Worm (Caenorhabditis elegans) whole organism, L2 larva: ENCODE results near the gene xbx-4.

ENCODE experiments used
- C34F6.9 ChIP-seq: fragments of 150-350 bp; optimal IDR thresholded peaks from 2 replicates; lab custom pipeline; 2014; ENCODE audit warnings: missing biosample characterization, missing genetic modification characterization
- Y55F3AM.14 ChIP-seq: fragments of 200-800 bp; sonication (Bioruptor generic); optimal IDR thresholded peaks from 2 replicates; lab custom pipeline; 2018; ENCODE audit warnings: mild to moderate bottlenecking, missing genetic modification characterization, missing compliant biosample characterization
- ZK546.5 ChIP-seq: sonication (generic microtip); optimal IDR thresholded peaks from 2 replicates; lab custom pipeline; 2017; ENCODE audit warnings: missing biosample characterization, missing genetic modification characterization
- alr-1 ChIP-seq: fragments of 150-350 bp; optimal IDR thresholded peaks from 2 replicates; lab custom pipeline; 2014; ENCODE audit warnings: missing biosample characterization, missing genetic modification characterization
- aly-2 ChIP-seq: fragments of 150-350 bp; optimal IDR thresholded peaks from 2 replicates; lab custom pipeline; 2014; ENCODE audit warnings: missing biosample characterization, missing genetic modification characterization
- ama-1 ChIP-seq: fragments of 150-350 bp; optimal IDR thresholded peaks from 2 replicates; lab custom pipeline; 2018; ENCODE audit warnings: inconsistent platforms
- blmp-1 ChIP-seq: sonication (generic microtip); optimal IDR thresholded peaks from 2 replicates; lab custom pipeline; 2017; ENCODE audit warnings: missing genetic modification characterization, mild to moderate bottlenecking, missing compliant biosample characterization, antibody characterized with exemption, moderate library complexity; ENCODE audit not compliant: insufficient read depth
- ceh-16 ChIP-seq: fragments of 150-350 bp; optimal IDR thresholded peaks from 2 replicates; lab custom pipeline; 2014; ENCODE audit warnings: missing biosample characterization, missing genetic modification characterization
- dmd-4 ChIP-seq: sonication (generic microtip); optimal IDR thresholded peaks from 2 replicates; lab custom pipeline; 2017; ENCODE audit warnings: missing biosample characterization, missing genetic modification characterization
- elt-1 ChIP-seq: fragments of 150-350 bp; optimal IDR thresholded peaks from 2 replicates; lab custom pipeline; 2014; ENCODE audit warnings: missing biosample characterization, missing genetic modification characterization
- fos-1 ChIP-seq: fragments of 150-350 bp; optimal IDR thresholded peaks from 2 replicates; lab custom pipeline; 2014; ENCODE audit warnings: missing biosample characterization, missing genetic modification characterization
- gmeb-1 ChIP-seq: fragments of 150-350 bp; optimal IDR thresholded peaks from 2 replicates; lab custom pipeline; 2014; ENCODE audit warnings: missing biosample characterization, missing genetic modification characterization
- lin-11 ChIP-seq: fragments of 150-350 bp; sonication (generic microtip); optimal IDR thresholded peaks from 2 replicates; lab custom pipeline; 2014; ENCODE audit warnings: missing biosample characterization, missing genetic modification characterization, inconsistent platforms, mixed read lengths
- lin-13 ChIP-seq: fragments of 150-350 bp; optimal IDR thresholded peaks from 2 replicates; lab custom pipeline; 2014; ENCODE audit warnings: missing biosample characterization, missing genetic modification reagents, missing genetic modification characterization
- lin-39 ChIP-seq: fragments of 150-350 bp; optimal IDR thresholded peaks from 2 replicates; lab custom pipeline; 2014; ENCODE audit warnings: missing biosample characterization, missing genetic modification reagents, missing genetic modification characterization
- lsy-2 ChIP-seq, 2 experiments: fragments of 150-350 bp in 1 of 2; sonication (generic microtip) in 1 of 2; optimal IDR thresholded peaks; 2 replicates each; lab custom pipeline; 2014 to 2017; ENCODE audit warnings: missing biosample characterization in 2 of 2, missing genetic modification characterization in 2 of 2
- mab-5 ChIP-seq: fragments of 150-350 bp; optimal IDR thresholded peaks from 2 replicates; lab custom pipeline; 2014; ENCODE audit warnings: missing biosample characterization, missing genetic modification characterization
- mdl-1 ChIP-seq, 2 experiments: fragments of 150-350 bp in 1 of 2; sonication (generic microtip) in 1 of 2; optimal IDR thresholded peaks; 2 replicates each; lab custom pipeline; 2017; ENCODE audit warnings: missing biosample characterization in 2 of 2, missing genetic modification characterization in 2 of 2
- nhr-11 ChIP-seq: fragments of 150-350 bp; optimal IDR thresholded peaks from 2 replicates; lab custom pipeline; 2014; ENCODE audit warnings: missing biosample characterization, missing genetic modification characterization
- nhr-129 ChIP-seq: fragments of 150-350 bp; optimal IDR thresholded peaks from 2 replicates; lab custom pipeline; 2014; ENCODE audit warnings: missing biosample characterization, missing genetic modification characterization
- nhr-23 ChIP-seq: fragments of 150-350 bp; optimal IDR thresholded peaks from 2 replicates; lab custom pipeline; 2014; ENCODE audit warnings: missing biosample characterization, missing genetic modification reagents, missing genetic modification characterization
- nhr-237 ChIP-seq: fragments of 150-350 bp; optimal IDR thresholded peaks from 2 replicates; lab custom pipeline; 2014; ENCODE audit warnings: missing biosample characterization, missing genetic modification characterization
- nhr-25 ChIP-seq: fragments of 150-350 bp; sonication (generic microtip); optimal IDR thresholded peaks from 3 replicates; lab custom pipeline; 2014; ENCODE audit warnings: missing biosample characterization, missing genetic modification characterization
- sem-4 ChIP-seq: fragments of 150-350 bp; optimal IDR thresholded peaks from 2 replicates; lab custom pipeline; 2014; ENCODE audit warnings: missing biosample characterization, missing genetic modification reagents, missing genetic modification characterization
- skn-1 ChIP-seq: sonication (generic microtip); optimal IDR thresholded peaks from 2 replicates; lab custom pipeline; 2017; ENCODE audit warnings: missing biosample characterization, missing genetic modification characterization
- sma-3 ChIP-seq: sonication (generic microtip); optimal IDR thresholded peaks from 2 replicates; lab custom pipeline; 2016; ENCODE audit warnings: missing genetic modification reagents, missing genetic modification characterization, missing compliant biosample characterization
- sma-9 ChIP-seq, 2 experiments: fragments of 150-350 bp in 1 of 2; sonication (generic microtip) in 1 of 2; optimal IDR thresholded peaks; 2 replicates each; lab custom pipeline; 2014 to 2016; ENCODE audit warnings: missing genetic modification characterization in 2 of 2, mild to moderate bottlenecking in 1 of 2, missing biosample characterization in 1 of 2, missing compliant biosample characterization in 1 of 2, missing genetic modification reagents in 1 of 2, moderate library complexity in 1 of 2
- snpc-4 ChIP-seq: fragments of 150-350 bp; optimal IDR thresholded peaks from 2 replicates; lab custom pipeline; 2014; ENCODE audit warnings: missing biosample characterization, missing genetic modification characterization
- unc-39 ChIP-seq: fragments of 150-350 bp; optimal IDR thresholded peaks from 2 replicates; lab custom pipeline; 2014; ENCODE audit warnings: missing biosample characterization, missing genetic modification characterization
- unc-55 ChIP-seq: fragments of 150-350 bp; sonication (generic microtip); optimal IDR thresholded peaks from 3 replicates; lab custom pipeline; 2014; ENCODE audit warnings: missing biosample characterization, missing genetic modification reagents, missing genetic modification characterization
- zag-1 ChIP-seq: fragments of 150-350 bp; optimal IDR thresholded peaks from 2 replicates; lab custom pipeline; 2014; ENCODE audit warnings: missing biosample characterization, missing genetic modification characterization
- ztf-1 ChIP-seq: fragments of 200-800 bp; sonication (Bioruptor generic); conservative IDR thresholded peaks from 2 replicates; pipeline ENCODE4 v1.3.6; 2022; ENCODE audit warnings: missing genetic modification characterization, missing compliant biosample characterization
- ztf-11 ChIP-seq: sonication (generic microtip); optimal IDR thresholded peaks from 2 replicates; lab custom pipeline; 2017; ENCODE audit warnings: missing biosample characterization, missing genetic modification characterization
- ztf-4 ChIP-seq: fragments of 150-350 bp; optimal IDR thresholded peaks from 2 replicates; lab custom pipeline; 2014; ENCODE audit warnings: missing biosample characterization, missing genetic modification characterization

Gene xbx-4

ce11 chrIV:2099771-2100170 lies 14.7 kb upstream of the xbx-4 start, which contains the start of gene C23H5.11:
Gene C23H5.11 (minus strand): TSS chrIV:2099871.
- no peak for TF ChIP-seq nhr-237 (tag; lab: Kevin White, UChicago)
- no peak for TF ChIP-seq ztf-4 (tag; lab: Kevin White, UChicago)
- no peak for TF ChIP-seq lin-11 (tag; lab: Kevin White, UChicago)

ce11 chrIV:2102793-2103192 lies 11.6 kb upstream of the xbx-4 start, which contains the start of gene C23H5.15:
Gene C23H5.15 (minus strand): TSS chrIV:2102893.
- TF ChIP-seq sma-9 (GFP tag; optimal IDR thresholded peaks at IDR 0.05; lab: Kevin White, UChicago) (no peak), sma-9 (tag; optimal IDR thresholded peaks at IDR 0.05; lab: Kevin White, UChicago) (no peak), gmeb-1 (tag; lab: Kevin White, UChicago) (no peak), mab-5 (no peak), unc-39 (tag; lab: Kevin White, UChicago) (no peak), C34F6.9 (tag; lab: Kevin White, UChicago) (no peak), elt-1 (tag; lab: Kevin White, UChicago) (no peak), lsy-2 (tag; optimal IDR thresholded peaks at IDR 0.05; lab: Kevin White, UChicago) (no peak), fos-1 (tag; lab: Kevin White, UChicago) (no peak), nhr-25 (tag; lab: Kevin White, UChicago) (no peak), ztf-11 (tag; lab: Kevin White, UChicago) (no peak), nhr-23 (tag; lab: Kevin White, UChicago) (no peak), ama-1 (no peak), lin-11 (tag; lab: Kevin White, UChicago) (no peak), skn-1 (no peak), zag-1 (tag; lab: Kevin White, UChicago) (no peak), blmp-1 (no peak)

ce11 chrIV:2106708-2107107 lies 7.7 kb upstream of the xbx-4 start:
- TF ChIP-seq ceh-16 (tag; lab: Kevin White, UChicago) (no peak), nhr-11 (tag; lab: Kevin White, UChicago) (no peak), ztf-4 (tag; lab: Kevin White, UChicago) (no peak), lin-39 (tag; lab: Kevin White, UChicago) (no peak), nhr-129 (no peak), sem-4 (no peak), dmd-4 (tag; lab: Kevin White, UChicago) (no peak), ztf-1 (no peak), lin-13 (GFP tag; lab: Kevin White, UChicago) (no peak), fos-1 (tag; lab: Kevin White, UChicago) (no peak), ama-1 (no peak), zag-1 (tag; lab: Kevin White, UChicago) (no peak), unc-39 (tag; lab: Kevin White, UChicago) (no peak), mdl-1 (tag; optimal IDR thresholded peaks at IDR 0.05; lab: Kevin White, UChicago) (no peak), Y55F3AM.14 (no peak), unc-55 (no peak), blmp-1 (no peak), ZK546.5 (tag; lab: Kevin White, UChicago) (no peak), alr-1 (no peak)

- TF ChIP-seq lin-13 (GFP tag; lab: Kevin White, UChicago) (peak; percentile 6), lsy-2 (tag; optimal IDR thresholded peaks at IDR 0.05; lab: Kevin White, UChicago) (peak in 1 of 2 experiments; percentile 3), skn-1 (no peak), alr-1 (no peak)
Observed at ce11 chrIV:2111300-2111874, 3.0 kb upstream of the xbx-4 start, which contains the start of gene che-6. Gene che-6 (minus strand): TSS chrIV:2111408.

ce11 chrIV:2113362-2114056 lies 928 bp upstream of the xbx-4 start, which contains the start of gene C23H5.8:
Gene C23H5.8 (minus strand): TSS chrIV:2113412.
- TF ChIP-seq fos-1 (tag; lab: Kevin White, UChicago) (peak; percentile 5), Y55F3AM.14 (no peak), aly-2 (no peak), lin-11 (tag; lab: Kevin White, UChicago) (no peak), zag-1 (tag; lab: Kevin White, UChicago) (no peak), sma-3 (GFP tag; lab: Kevin White, UChicago) (no peak), snpc-4 (tag; lab: Kevin White, UChicago) (no peak)
- TF ChIP-seq, all 48 proteins: peak for 1
